Fruit fly (Drosophila melanogaster): ENCODE results near the gene CG17855.

DNA sequence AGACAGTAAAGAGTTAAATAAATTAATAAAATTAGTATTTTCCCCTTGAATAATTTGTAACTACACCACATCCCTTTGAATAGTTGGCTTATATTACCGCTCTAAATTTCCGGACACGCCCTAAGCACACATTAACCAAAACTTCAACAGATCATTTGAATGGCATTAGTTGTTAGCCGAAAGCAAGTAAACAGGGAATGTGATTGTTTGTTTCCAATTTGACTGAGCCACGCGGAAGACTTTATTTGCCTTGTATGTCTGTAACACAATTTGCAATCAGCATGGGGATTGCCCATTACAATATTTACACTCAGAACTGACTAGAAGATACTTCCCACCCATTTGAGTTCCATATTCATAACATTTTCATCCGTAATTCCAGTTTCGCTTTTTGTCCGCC lies 30.7 kb upstream of the CG17855 start:
- TF ChIP-seq insv (optimal IDR thresholded peaks at IDR 0.05) (no peak), psq (optimal IDR thresholded peaks at IDR 0.05) (no peak)
